Worm (Caenorhabditis elegans) whole organism, L2 larva: ENCODE data around the gene chil-10.

ENCODE experiments used
- C34F6.9 ChIP-seq: fragments of 150-350 bp; optimal IDR thresholded peaks from 2 replicates; lab custom pipeline; 2014; ENCODE audit warnings: missing biosample characterization, missing genetic modification characterization
- F13H6.1 ChIP-seq: sonication (generic microtip); optimal IDR thresholded peaks from 2 replicates; lab custom pipeline; 2016; ENCODE audit warnings: missing genetic modification characterization, missing compliant biosample characterization
- R02D3.7 ChIP-seq: fragments of 150-350 bp; optimal IDR thresholded peaks from 2 replicates; lab custom pipeline; 2014; ENCODE audit warnings: missing biosample characterization, missing genetic modification characterization
- Y55F3AM.14 ChIP-seq: fragments of 200-800 bp; sonication (Bioruptor generic); optimal IDR thresholded peaks from 2 replicates; lab custom pipeline; 2018; ENCODE audit warnings: mild to moderate bottlenecking, missing genetic modification characterization, missing compliant biosample characterization
- ZK546.5 ChIP-seq: sonication (generic microtip); optimal IDR thresholded peaks from 2 replicates; lab custom pipeline; 2017; ENCODE audit warnings: missing biosample characterization, missing genetic modification characterization
- alr-1 ChIP-seq: fragments of 150-350 bp; optimal IDR thresholded peaks from 2 replicates; lab custom pipeline; 2014; ENCODE audit warnings: missing biosample characterization, missing genetic modification characterization
- aly-2 ChIP-seq: fragments of 150-350 bp; optimal IDR thresholded peaks from 2 replicates; lab custom pipeline; 2014; ENCODE audit warnings: missing biosample characterization, missing genetic modification characterization
- ama-1 ChIP-seq: fragments of 150-350 bp; optimal IDR thresholded peaks from 2 replicates; lab custom pipeline; 2018; ENCODE audit warnings: inconsistent platforms
- blmp-1 ChIP-seq: sonication (generic microtip); optimal IDR thresholded peaks from 2 replicates; lab custom pipeline; 2017; ENCODE audit warnings: missing genetic modification characterization, mild to moderate bottlenecking, missing compliant biosample characterization, antibody characterized with exemption, moderate library complexity; ENCODE audit not compliant: insufficient read depth
- ceh-16 ChIP-seq: fragments of 150-350 bp; optimal IDR thresholded peaks from 2 replicates; lab custom pipeline; 2014; ENCODE audit warnings: missing biosample characterization, missing genetic modification characterization
- ceh-82 ChIP-seq: fragments of 150-350 bp; optimal IDR thresholded peaks from 2 replicates; lab custom pipeline; 2014; ENCODE audit warnings: missing biosample characterization, missing genetic modification characterization
- crh-2 ChIP-seq: sonication (generic microtip); optimal IDR thresholded peaks from 2 replicates; lab custom pipeline; 2017; ENCODE audit warnings: missing biosample characterization, missing genetic modification characterization
- egl-27 ChIP-seq: sonication (generic microtip); optimal IDR thresholded peaks from 3 replicates; lab custom pipeline; 2017; ENCODE audit warnings: missing biosample characterization, missing genetic modification reagents, missing genetic modification characterization
- elt-1 ChIP-seq: fragments of 150-350 bp; optimal IDR thresholded peaks from 2 replicates; lab custom pipeline; 2014; ENCODE audit warnings: missing biosample characterization, missing genetic modification characterization
- elt-3 ChIP-seq: sonication (generic microtip); optimal IDR thresholded peaks from 2 replicates; lab custom pipeline; 2017; ENCODE audit warnings: missing biosample characterization, missing genetic modification characterization
- fos-1 ChIP-seq: fragments of 150-350 bp; optimal IDR thresholded peaks from 2 replicates; lab custom pipeline; 2014; ENCODE audit warnings: missing biosample characterization, missing genetic modification characterization
- gmeb-1 ChIP-seq: fragments of 150-350 bp; optimal IDR thresholded peaks from 2 replicates; lab custom pipeline; 2014; ENCODE audit warnings: missing biosample characterization, missing genetic modification characterization
- lin-11 ChIP-seq: fragments of 150-350 bp; sonication (generic microtip); optimal IDR thresholded peaks from 2 replicates; lab custom pipeline; 2014; ENCODE audit warnings: missing biosample characterization, missing genetic modification characterization, inconsistent platforms, mixed read lengths
- lin-13 ChIP-seq: fragments of 150-350 bp; optimal IDR thresholded peaks from 2 replicates; lab custom pipeline; 2014; ENCODE audit warnings: missing biosample characterization, missing genetic modification reagents, missing genetic modification characterization
- lin-39 ChIP-seq: fragments of 150-350 bp; optimal IDR thresholded peaks from 2 replicates; lab custom pipeline; 2014; ENCODE audit warnings: missing biosample characterization, missing genetic modification reagents, missing genetic modification characterization
- lsy-2 ChIP-seq, 2 experiments: fragments of 150-350 bp in 1 of 2; sonication (generic microtip) in 1 of 2; optimal IDR thresholded peaks; 2 replicates each; lab custom pipeline; 2014 to 2017; ENCODE audit warnings: missing biosample characterization in 2 of 2, missing genetic modification characterization in 2 of 2
- mab-5 ChIP-seq: fragments of 150-350 bp; optimal IDR thresholded peaks from 2 replicates; lab custom pipeline; 2014; ENCODE audit warnings: missing biosample characterization, missing genetic modification characterization
- mbf-1 ChIP-seq: sonication (generic microtip); optimal IDR thresholded peaks from 2 replicates; lab custom pipeline; 2017; ENCODE audit warnings: missing biosample characterization, missing genetic modification characterization
- mdl-1 ChIP-seq, 2 experiments: fragments of 150-350 bp in 1 of 2; sonication (generic microtip) in 1 of 2; optimal IDR thresholded peaks; 2 replicates each; lab custom pipeline; 2017; ENCODE audit warnings: missing biosample characterization in 2 of 2, missing genetic modification characterization in 2 of 2
- nhr-10 ChIP-seq: sonication (generic microtip); optimal IDR thresholded peaks from 2 replicates; lab custom pipeline; 2017; ENCODE audit warnings: missing biosample characterization, missing genetic modification characterization
- nhr-11 ChIP-seq: fragments of 150-350 bp; optimal IDR thresholded peaks from 2 replicates; lab custom pipeline; 2014; ENCODE audit warnings: missing biosample characterization, missing genetic modification characterization
- nhr-12 ChIP-seq: fragments of 150-350 bp; optimal IDR thresholded peaks from 2 replicates; lab custom pipeline; 2014; ENCODE audit warnings: missing biosample characterization, missing genetic modification characterization
- nhr-129 ChIP-seq: fragments of 150-350 bp; optimal IDR thresholded peaks from 2 replicates; lab custom pipeline; 2014; ENCODE audit warnings: missing biosample characterization, missing genetic modification characterization
- nhr-21 ChIP-seq: fragments of 150-350 bp; optimal IDR thresholded peaks from 2 replicates; lab custom pipeline; 2014; ENCODE audit warnings: missing biosample characterization, missing genetic modification characterization
- nhr-23 ChIP-seq: fragments of 150-350 bp; optimal IDR thresholded peaks from 2 replicates; lab custom pipeline; 2014; ENCODE audit warnings: missing biosample characterization, missing genetic modification reagents, missing genetic modification characterization
- nhr-237 ChIP-seq: fragments of 150-350 bp; optimal IDR thresholded peaks from 2 replicates; lab custom pipeline; 2014; ENCODE audit warnings: missing biosample characterization, missing genetic modification characterization
- nhr-25 ChIP-seq: fragments of 150-350 bp; sonication (generic microtip); optimal IDR thresholded peaks from 3 replicates; lab custom pipeline; 2014; ENCODE audit warnings: missing biosample characterization, missing genetic modification characterization
- nhr-6 ChIP-seq: fragments of 150-350 bp; optimal IDR thresholded peaks from 2 replicates; lab custom pipeline; 2014; ENCODE audit warnings: missing biosample characterization, missing genetic modification characterization
- nhr-77 ChIP-seq: fragments of 150-350 bp; optimal IDR thresholded peaks from 2 replicates; lab custom pipeline; 2014; ENCODE audit warnings: missing biosample characterization, missing genetic modification characterization
- peb-1 ChIP-seq: fragments of 150-350 bp; optimal IDR thresholded peaks from 2 replicates; lab custom pipeline; 2014; ENCODE audit warnings: missing biosample characterization, missing genetic modification characterization
- sem-4 ChIP-seq: fragments of 150-350 bp; optimal IDR thresholded peaks from 2 replicates; lab custom pipeline; 2014; ENCODE audit warnings: missing biosample characterization, missing genetic modification reagents, missing genetic modification characterization
- skn-1 ChIP-seq: sonication (generic microtip); optimal IDR thresholded peaks from 2 replicates; lab custom pipeline; 2017; ENCODE audit warnings: missing biosample characterization, missing genetic modification characterization
- sma-3 ChIP-seq: sonication (generic microtip); optimal IDR thresholded peaks from 2 replicates; lab custom pipeline; 2016; ENCODE audit warnings: missing genetic modification reagents, missing genetic modification characterization, missing compliant biosample characterization
- sma-9 ChIP-seq, 2 experiments: fragments of 150-350 bp in 1 of 2; sonication (generic microtip) in 1 of 2; optimal IDR thresholded peaks; 2 replicates each; lab custom pipeline; 2014 to 2016; ENCODE audit warnings: missing genetic modification characterization in 2 of 2, mild to moderate bottlenecking in 1 of 2, missing biosample characterization in 1 of 2, missing compliant biosample characterization in 1 of 2, missing genetic modification reagents in 1 of 2, moderate library complexity in 1 of 2
- snpc-4 ChIP-seq: fragments of 150-350 bp; optimal IDR thresholded peaks from 2 replicates; lab custom pipeline; 2014; ENCODE audit warnings: missing biosample characterization, missing genetic modification characterization
- unc-39 ChIP-seq: fragments of 150-350 bp; optimal IDR thresholded peaks from 2 replicates; lab custom pipeline; 2014; ENCODE audit warnings: missing biosample characterization, missing genetic modification characterization
- unc-55 ChIP-seq: fragments of 150-350 bp; sonication (generic microtip); optimal IDR thresholded peaks from 3 replicates; lab custom pipeline; 2014; ENCODE audit warnings: missing biosample characterization, missing genetic modification reagents, missing genetic modification characterization
- unc-62 ChIP-seq: fragments of 150-350 bp; optimal IDR thresholded peaks from 2 replicates; lab custom pipeline; 2014; ENCODE audit warnings: missing biosample characterization, missing genetic modification reagents, missing genetic modification characterization
- zag-1 ChIP-seq: fragments of 150-350 bp; optimal IDR thresholded peaks from 2 replicates; lab custom pipeline; 2014; ENCODE audit warnings: missing biosample characterization, missing genetic modification characterization
- ztf-1 ChIP-seq: fragments of 200-800 bp; sonication (Bioruptor generic); conservative IDR thresholded peaks from 2 replicates; pipeline ENCODE4 v1.3.6; 2022; ENCODE audit warnings: missing genetic modification characterization, missing compliant biosample characterization
- ztf-11 ChIP-seq: sonication (generic microtip); optimal IDR thresholded peaks from 2 replicates; lab custom pipeline; 2017; ENCODE audit warnings: missing biosample characterization, missing genetic modification characterization
- ztf-4 ChIP-seq: fragments of 150-350 bp; optimal IDR thresholded peaks from 2 replicates; lab custom pipeline; 2014; ENCODE audit warnings: missing biosample characterization, missing genetic modification characterization

The chil-10 gene

ce11 chrX:986463-986862, 28.8 kb downstream of the chil-10 start:
- TF ChIP-seq blmp-1 (tag; lab: Kevin White, UChicago) (no peak), snpc-4 (tag; lab: Kevin White, UChicago) (peak; percentile 84)
- TF ChIP-seq, all 48 proteins: peak for 1

ce11 chrX:991274-991673, 33.6 kb downstream of the chil-10 start, which contains the start of the genes C09E10.3 and dgk-1:
Gene C09E10.3, minus strand, starts transcription at chrX:991374.
Gene dgk-1, minus strand, starts transcription at chrX:991456.
- TF ChIP-seq unc-55 (GFP tag; lab: Kevin White, UChicago) (no peak), C34F6.9 (no peak), aly-2 (tag; lab: Kevin White, UChicago) (no peak), nhr-237 (tag; lab: Kevin White, UChicago) (no peak), nhr-12 (tag; lab: Kevin White, UChicago) (no peak), alr-1 (tag; lab: Kevin White, UChicago) (no peak), elt-3 (tag; lab: Kevin White, UChicago) (no peak), ZK546.5 (no peak)

- TF ChIP-seq C34F6.9 (peak; percentile 33), nhr-21 (tag; lab: Kevin White, UChicago) (no peak), ZK546.5 (no peak), crh-2 (peak; percentile 51), lin-13 (GFP tag; lab: Kevin White, UChicago) (peak; percentile 5), nhr-77 (tag; lab: Kevin White, UChicago) (no peak), ztf-4 (tag; lab: Kevin White, UChicago) (peak; percentile 31), mab-5 (tag; lab: Kevin White, UChicago) (peak; percentile 80), blmp-1 (tag; lab: Kevin White, UChicago) (no peak), ztf-11 (peak; percentile 46), nhr-10 (tag; lab: Kevin White, UChicago) (no peak), skn-1 (tag; lab: Kevin White, UChicago) (no peak), unc-55 (GFP tag; lab: Kevin White, UChicago) (peak; percentile 66), elt-3 (tag; lab: Kevin White, UChicago) (no peak), nhr-11 (no peak), nhr-237 (tag; lab: Kevin White, UChicago) (no peak), elt-1 (tag; lab: Kevin White, UChicago) (no peak), sma-9 (GFP tag; optimal IDR thresholded peaks at IDR 0.05; lab: Kevin White, UChicago) (peak; percentile 75), sma-9 (tag; optimal IDR thresholded peaks at IDR 0.05; lab: Kevin White, UChicago) (no peak), nhr-6 (tag; lab: Kevin White, UChicago) (no peak), F13H6.1 (peak; percentile 86), sem-4 (tag; lab: Kevin White, UChicago) (peak; percentile 51), lin-39 (tag; lab: Kevin White, UChicago) (peak; percentile 12), unc-62 (no peak), unc-39 (tag; lab: Kevin White, UChicago) (peak; percentile 48), sma-3 (GFP tag; lab: Kevin White, UChicago) (no peak), ceh-16 (tag; lab: Kevin White, UChicago) (peak; percentile 10), nhr-129 (tag; lab: Kevin White, UChicago) (peak; percentile 64), gmeb-1 (tag; lab: Kevin White, UChicago) (no peak), snpc-4 (tag; lab: Kevin White, UChicago) (no peak), ama-1 (lab: Kevin White, UChicago) (no peak), nhr-12 (tag; lab: Kevin White, UChicago) (no peak), peb-1 (tag; lab: Kevin White, UChicago) (no peak), ztf-1 (GFP tag; lab: Robert Waterston, UW) (no peak), fos-1 (no peak), mdl-1 (tag; optimal IDR thresholded peaks at IDR 0.05; lab: Kevin White, UChicago) (peak in 1 of 2 experiments; percentile 51), lin-11 (tag; lab: Kevin White, UChicago) (peak; percentile 47), R02D3.7 (tag; lab: Kevin White, UChicago) (no peak), zag-1 (peak; percentile 88), ceh-82 (tag; lab: Kevin White, UChicago) (no peak), nhr-25 (tag; lab: Kevin White, UChicago) (no peak), lsy-2 (tag; optimal IDR thresholded peaks at IDR 0.05; lab: Kevin White, UChicago) (peak in 1 of 2 experiments; percentile 55), alr-1 (tag; lab: Kevin White, UChicago) (no peak), nhr-23 (tag; lab: Kevin White, UChicago) (no peak), egl-27 (tag; lab: Kevin White, UChicago) (no peak), Y55F3AM.14 (GFP tag; lab: Kevin White, UChicago) (no peak), mbf-1 (tag; lab: Kevin White, UChicago) (no peak), aly-2 (tag; lab: Kevin White, UChicago) (no peak)
Observed at ce11 chrX:992650-993403, 35.1 kb downstream of the chil-10 start.
